Worm (Caenorhabditis elegans): ENCODE measurements around the gene Y43E12A.3.

Y43E12A.3 gene

DNA sequence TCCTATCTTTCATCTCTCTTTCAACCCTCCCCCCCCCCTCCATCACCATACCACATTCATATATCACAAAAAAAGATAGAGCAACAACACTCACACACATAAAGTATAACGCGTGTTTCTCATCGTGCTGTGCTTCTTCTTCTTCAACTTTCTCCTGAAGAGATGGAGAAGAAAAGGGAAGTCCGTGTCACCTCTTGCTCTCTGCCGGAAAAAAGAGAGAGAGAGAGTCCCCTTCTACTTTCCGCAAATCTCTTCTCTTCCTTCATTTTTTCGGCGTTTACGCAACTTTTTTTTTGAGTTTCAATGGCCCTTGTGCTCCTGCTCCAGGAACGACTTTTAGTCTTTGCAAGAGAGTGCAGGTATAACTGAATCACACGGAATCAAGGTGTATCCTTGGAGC lies 8.0 kb upstream of the Y43E12A.3 start (continued):
- TF ChIP-seq hlh-11 (tag; optimal IDR thresholded peaks at IDR 0.05) (peak; percentile 46), mes-2 (tag; optimal IDR thresholded peaks at IDR 0.05; ENCODE audit: poor library complexity, severe bottlenecking) (peak; percentile 10), vab-7 (GFP tag; IDR thresholded peaks at IDR 0.05) (no peak), attf-4 (tag; optimal IDR thresholded peaks at IDR 0.05) (no peak), lsy-2 (tag; optimal IDR thresholded peaks at IDR 0.05) (peak in 1 of 2 experiments; percentile 13), mdt-29 (GFP tag; IDR thresholded peaks at IDR 0.05) (no peak), dmd-6 (GFP tag; IDR thresholded peaks at IDR 0.05) (no peak), dmd-9 (GFP tag; IDR thresholded peaks at IDR 0.05) (no peak), mxl-3 (GFP tag; optimal IDR thresholded peaks at IDR 0.05) (no peak), fos-1 (tag; optimal IDR thresholded peaks at IDR 0.05) (no peak), nhr-237 (tag; optimal IDR thresholded peaks at IDR 0.05) (no peak), T26A8.4 (GFP tag; IDR thresholded peaks at IDR 0.05) (no peak), nhr-111 (GFP tag; optimal IDR thresholded peaks at IDR 0.05) (no peak), F44E2.7 (GFP tag; IDR thresholded peaks at IDR 0.05) (no peak), ZK546.5 (tag; optimal IDR thresholded peaks at IDR 0.05) (no peak), aha-1 (tag) (peak; percentile 25), snpc-4 (tag; optimal IDR thresholded peaks at IDR 0.05) (no peak), arid-1 (GFP tag; conservative IDR thresholded peaks at IDR 0.05) (no peak), F49E8.2 (tag; optimal IDR thresholded peaks at IDR 0.05; ENCODE audit: borderline replicate concordance) (no peak), nhr-28 (tag; optimal IDR thresholded peaks at IDR 0.05) (peak; percentile 2), pha-4 (GFP tag; IDR thresholded peaks at IDR 0.05) (no peak), pha-4 (tag; optimal IDR thresholded peaks at IDR 0.05) (no peak)

DNA sequence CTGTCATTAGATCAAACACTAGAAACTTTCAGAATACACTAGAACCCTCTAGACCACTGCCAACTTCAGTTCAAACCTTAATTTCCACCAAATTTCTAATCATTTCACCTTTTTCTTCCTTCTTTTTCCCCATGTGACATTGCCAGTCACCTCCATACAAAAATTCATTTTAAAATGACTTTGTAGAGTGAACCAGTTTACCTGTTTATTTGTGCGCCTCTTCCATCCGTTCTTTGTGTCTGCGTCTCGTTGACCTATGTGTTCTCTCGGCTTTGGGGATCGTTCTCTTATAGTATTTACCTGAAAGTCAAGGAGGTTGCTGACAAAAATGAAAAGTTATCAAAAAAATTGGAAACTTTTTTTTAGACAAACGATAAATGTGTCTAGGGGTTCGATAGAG lies 7.1 kb upstream of the Y43E12A.3 start:
- TF ChIP-seq F49E8.2 (tag; optimal IDR thresholded peaks at IDR 0.05; ENCODE audit: borderline replicate concordance) (no peak), daf-16 (GFP tag; optimal IDR thresholded peaks at IDR 0.05) (no peak), daf-16 (tag; optimal IDR thresholded peaks at IDR 0.05) (peak; percentile 22), hlh-30 (tag; optimal IDR thresholded peaks at IDR 0.05; ENCODE audit: insufficient read depth) (peak; percentile 4)

DNA sequence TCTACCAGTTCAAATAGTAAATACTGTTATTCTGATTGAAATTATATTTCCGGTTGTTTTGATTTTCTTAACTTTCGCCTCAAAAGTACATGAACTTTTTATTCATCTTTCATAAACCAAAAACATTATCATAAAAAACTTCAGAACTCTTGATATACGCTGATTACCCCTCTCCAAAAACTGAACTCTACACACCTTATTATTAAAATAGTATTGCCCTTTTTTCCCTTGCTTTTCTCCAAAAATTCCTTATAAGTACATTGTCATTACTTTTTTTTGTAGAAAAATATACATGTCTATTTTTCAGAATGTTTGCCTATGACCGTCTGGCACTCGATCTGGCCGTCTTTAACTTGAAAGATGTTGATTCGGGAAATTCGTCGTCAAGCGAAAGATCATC lies 5.9 kb upstream of the Y43E12A.3 start, which contains the start of gene Y43E12A.2:
TSS of gene Y43E12A.2 (plus strand) at position 301 of the 400 bp plus-strand sequence.
- TF ChIP-seq ces-1 (GFP tag; optimal IDR thresholded peaks at IDR 0.05) = no peak
- TF ChIP-seq nhr-102 (tag; optimal IDR thresholded peaks at IDR 0.05) = no peak
- TF ChIP-seq unc-62 (GFP tag; optimal IDR thresholded peaks at IDR 0.05 in 1 of 2) = no peak
- no peak for TF ChIP-seq unc-62 (tag; optimal IDR thresholded peaks at IDR 0.05)
- TF ChIP-seq nhr-6 (tag; optimal IDR thresholded peaks at IDR 0.05) = no peak
- TF ChIP-seq nhr-28 (tag; optimal IDR thresholded peaks at IDR 0.05) = no peak
- TF ChIP-seq lsy-2 (tag; optimal IDR thresholded peaks at IDR 0.05) = no peak
- TF ChIP-seq nhr-41 (GFP tag; IDR thresholded peaks at IDR 0.05) = no peak
- no peak for TF ChIP-seq php-3 (GFP tag; IDR thresholded peaks at IDR 0.05)
- no peak for TF ChIP-seq egl-27 (tag; optimal IDR thresholded peaks at IDR 0.05)
- no peak for TF ChIP-seq tag-97 (GFP tag; IDR thresholded peaks at IDR 0.05)
- no peak for TF ChIP-seq zfp-3 (GFP tag; conservative IDR thresholded peaks at IDR 0.05)
- no peak for TF ChIP-seq ceh-28 (tag; optimal IDR thresholded peaks at IDR 0.05)
- no peak for TF ChIP-seq vab-7 (GFP tag; IDR thresholded peaks at IDR 0.05)

DNA sequence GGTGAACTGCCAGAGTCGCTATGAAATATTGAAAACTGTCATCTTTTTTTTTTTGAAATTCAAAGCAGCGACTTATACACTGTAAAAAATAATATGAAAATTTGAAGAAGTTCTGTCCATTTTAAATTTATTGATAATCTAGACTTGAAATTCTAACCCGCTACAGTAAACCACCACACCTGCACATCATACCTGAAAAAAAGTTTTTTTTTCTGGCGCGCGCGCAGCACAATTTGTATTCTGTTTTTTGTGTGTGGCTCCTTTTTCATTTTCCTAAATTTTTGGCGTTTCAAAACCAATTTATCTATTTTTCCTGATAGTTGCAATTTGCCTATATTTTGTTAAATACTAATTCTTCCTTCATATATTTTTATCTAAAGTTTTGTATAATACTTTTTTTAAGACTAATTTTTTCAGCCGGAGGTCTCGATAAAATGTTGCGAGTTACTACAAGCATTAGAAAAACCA lies 2.1 kb upstream of the Y43E12A.3 start, which contains the start of gene cyb-2.1:
TSS of gene cyb-2.1 (plus strand) at position 418 of the 468 bp plus-strand sequence.
- TF ChIP-seq unc-130 (GFP tag; optimal IDR thresholded peaks at IDR 0.05) (peak; percentile 7), unc-62 (GFP tag; optimal IDR thresholded peaks at IDR 0.05 in 1 of 2) (no peak), unc-62 (tag; optimal IDR thresholded peaks at IDR 0.05) (no peak)
